Fruit fly (Drosophila melanogaster) whole organism, embryonic: ENCODE data around the gene CG10947.

Source experiments
- CG18599 ChIP-seq: fragments of 200-800 bp; sonication (Bioruptor generic); optimal IDR thresholded peaks from 3 replicates; lab custom pipeline; 2017; ENCODE audit warnings: missing biosample characterization, missing genetic modification characterization, mild to moderate bottlenecking, moderate library complexity, missing genetic modification reagents
- CG33557 ChIP-seq: fragments of 200-800 bp; sonication (Bioruptor generic); optimal IDR thresholded peaks from 2 replicates; lab custom pipeline; 2019; ENCODE audit warnings: missing biosample characterization, mild to moderate bottlenecking, missing genetic modification characterization, moderate library complexity
- ac ChIP-seq: fragments of 200-800 bp; sonication (Bioruptor generic); optimal IDR thresholded peaks from 3 replicates; lab custom pipeline; 2017; ENCODE audit warnings: missing biosample characterization, mild to moderate bottlenecking, missing genetic modification characterization
- bab2 ChIP-seq: fragments of 200-800 bp; sonication (Bioruptor generic); optimal IDR thresholded peaks from 2 replicates; lab custom pipeline; 2016; ENCODE audit warnings: missing biosample characterization, missing genetic modification characterization
- tna ChIP-seq: fragments of 200-800 bp; sonication (Bioruptor generic); IDR thresholded peaks from 2 replicates; pipeline ENCODE4 v1.3.6; 2022; ENCODE audit warnings: missing biosample characterization, missing genetic modification characterization; ENCODE audit not compliant: partially characterized antibody

DNA sequence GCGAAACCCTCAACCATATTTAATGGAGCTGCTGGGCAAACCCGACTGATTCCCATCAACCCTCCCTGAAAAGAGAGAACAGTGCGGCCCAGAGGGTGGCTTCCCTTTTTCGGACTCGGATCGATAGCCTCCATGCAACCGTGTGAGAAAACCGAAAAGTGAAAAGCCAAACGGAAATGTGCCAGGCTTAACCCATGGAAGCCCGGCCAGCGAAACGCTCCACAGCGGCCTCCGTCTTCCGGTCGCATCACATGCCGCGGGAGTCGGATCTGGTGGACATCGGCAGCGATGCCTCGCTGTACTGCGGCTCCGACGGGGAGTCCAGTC, 72.6 kb downstream of the CG10947 start:
- TF ChIP-seq CG33557 (GFP tag; lab: Kevin White, UChicago) (no peak), bab2 (no peak), CG18599 (GFP tag; lab: Kevin White, UChicago) (no peak), ac (GFP tag; lab: Kevin White, UChicago) (no peak), tna (no peak)
